Worm (Caenorhabditis elegans) whole organism, L2 larva: ENCODE results near the gene nhr-193.

Source experiments
- C34F6.9 ChIP-seq: fragments of 150-350 bp; optimal IDR thresholded peaks from 2 replicates; lab custom pipeline; 2014; ENCODE audit warnings: missing biosample characterization, missing genetic modification characterization
- F13H6.1 ChIP-seq: sonication (generic microtip); optimal IDR thresholded peaks from 2 replicates; lab custom pipeline; 2016; ENCODE audit warnings: missing genetic modification characterization, missing compliant biosample characterization
- Y55F3AM.14 ChIP-seq: fragments of 200-800 bp; sonication (Bioruptor generic); optimal IDR thresholded peaks from 2 replicates; lab custom pipeline; 2018; ENCODE audit warnings: mild to moderate bottlenecking, missing genetic modification characterization, missing compliant biosample characterization
- aly-2 ChIP-seq: fragments of 150-350 bp; optimal IDR thresholded peaks from 2 replicates; lab custom pipeline; 2014; ENCODE audit warnings: missing biosample characterization, missing genetic modification characterization
- ama-1 ChIP-seq: fragments of 150-350 bp; optimal IDR thresholded peaks from 2 replicates; lab custom pipeline; 2018; ENCODE audit warnings: inconsistent platforms
- blmp-1 ChIP-seq: sonication (generic microtip); optimal IDR thresholded peaks from 2 replicates; lab custom pipeline; 2017; ENCODE audit warnings: missing genetic modification characterization, mild to moderate bottlenecking, missing compliant biosample characterization, antibody characterized with exemption, moderate library complexity; ENCODE audit not compliant: insufficient read depth
- ceh-16 ChIP-seq: fragments of 150-350 bp; optimal IDR thresholded peaks from 2 replicates; lab custom pipeline; 2014; ENCODE audit warnings: missing biosample characterization, missing genetic modification characterization
- ceh-82 ChIP-seq: fragments of 150-350 bp; optimal IDR thresholded peaks from 2 replicates; lab custom pipeline; 2014; ENCODE audit warnings: missing biosample characterization, missing genetic modification characterization
- crh-2 ChIP-seq: sonication (generic microtip); optimal IDR thresholded peaks from 2 replicates; lab custom pipeline; 2017; ENCODE audit warnings: missing biosample characterization, missing genetic modification characterization
- dmd-4 ChIP-seq: sonication (generic microtip); optimal IDR thresholded peaks from 2 replicates; lab custom pipeline; 2017; ENCODE audit warnings: missing biosample characterization, missing genetic modification characterization
- egl-27 ChIP-seq: sonication (generic microtip); optimal IDR thresholded peaks from 3 replicates; lab custom pipeline; 2017; ENCODE audit warnings: missing biosample characterization, missing genetic modification reagents, missing genetic modification characterization
- elt-1 ChIP-seq: fragments of 150-350 bp; optimal IDR thresholded peaks from 2 replicates; lab custom pipeline; 2014; ENCODE audit warnings: missing biosample characterization, missing genetic modification characterization
- elt-3 ChIP-seq: sonication (generic microtip); optimal IDR thresholded peaks from 2 replicates; lab custom pipeline; 2017; ENCODE audit warnings: missing biosample characterization, missing genetic modification characterization
- gmeb-1 ChIP-seq: fragments of 150-350 bp; optimal IDR thresholded peaks from 2 replicates; lab custom pipeline; 2014; ENCODE audit warnings: missing biosample characterization, missing genetic modification characterization
- lin-11 ChIP-seq: fragments of 150-350 bp; sonication (generic microtip); optimal IDR thresholded peaks from 2 replicates; lab custom pipeline; 2014; ENCODE audit warnings: missing biosample characterization, missing genetic modification characterization, inconsistent platforms, mixed read lengths
- lin-13 ChIP-seq: fragments of 150-350 bp; optimal IDR thresholded peaks from 2 replicates; lab custom pipeline; 2014; ENCODE audit warnings: missing biosample characterization, missing genetic modification reagents, missing genetic modification characterization
- lin-39 ChIP-seq: fragments of 150-350 bp; optimal IDR thresholded peaks from 2 replicates; lab custom pipeline; 2014; ENCODE audit warnings: missing biosample characterization, missing genetic modification reagents, missing genetic modification characterization
- lsy-2 ChIP-seq, 2 experiments: fragments of 150-350 bp in 1 of 2; sonication (generic microtip) in 1 of 2; optimal IDR thresholded peaks; 2 replicates each; lab custom pipeline; 2014 to 2017; ENCODE audit warnings: missing biosample characterization in 2 of 2, missing genetic modification characterization in 2 of 2
- mbf-1 ChIP-seq: sonication (generic microtip); optimal IDR thresholded peaks from 2 replicates; lab custom pipeline; 2017; ENCODE audit warnings: missing biosample characterization, missing genetic modification characterization
- mdl-1 ChIP-seq, 2 experiments: fragments of 150-350 bp in 1 of 2; sonication (generic microtip) in 1 of 2; optimal IDR thresholded peaks; 2 replicates each; lab custom pipeline; 2017; ENCODE audit warnings: missing biosample characterization in 2 of 2, missing genetic modification characterization in 2 of 2
- nhr-11 ChIP-seq: fragments of 150-350 bp; optimal IDR thresholded peaks from 2 replicates; lab custom pipeline; 2014; ENCODE audit warnings: missing biosample characterization, missing genetic modification characterization
- nhr-12 ChIP-seq: fragments of 150-350 bp; optimal IDR thresholded peaks from 2 replicates; lab custom pipeline; 2014; ENCODE audit warnings: missing biosample characterization, missing genetic modification characterization
- nhr-129 ChIP-seq: fragments of 150-350 bp; optimal IDR thresholded peaks from 2 replicates; lab custom pipeline; 2014; ENCODE audit warnings: missing biosample characterization, missing genetic modification characterization
- nhr-21 ChIP-seq: fragments of 150-350 bp; optimal IDR thresholded peaks from 2 replicates; lab custom pipeline; 2014; ENCODE audit warnings: missing biosample characterization, missing genetic modification characterization
- nhr-23 ChIP-seq: fragments of 150-350 bp; optimal IDR thresholded peaks from 2 replicates; lab custom pipeline; 2014; ENCODE audit warnings: missing biosample characterization, missing genetic modification reagents, missing genetic modification characterization
- nhr-237 ChIP-seq: fragments of 150-350 bp; optimal IDR thresholded peaks from 2 replicates; lab custom pipeline; 2014; ENCODE audit warnings: missing biosample characterization, missing genetic modification characterization
- nhr-25 ChIP-seq: fragments of 150-350 bp; sonication (generic microtip); optimal IDR thresholded peaks from 3 replicates; lab custom pipeline; 2014; ENCODE audit warnings: missing biosample characterization, missing genetic modification characterization
- sem-4 ChIP-seq: fragments of 150-350 bp; optimal IDR thresholded peaks from 2 replicates; lab custom pipeline; 2014; ENCODE audit warnings: missing biosample characterization, missing genetic modification reagents, missing genetic modification characterization
- sma-3 ChIP-seq: sonication (generic microtip); optimal IDR thresholded peaks from 2 replicates; lab custom pipeline; 2016; ENCODE audit warnings: missing genetic modification reagents, missing genetic modification characterization, missing compliant biosample characterization
- sma-9 ChIP-seq, 2 experiments: fragments of 150-350 bp in 1 of 2; sonication (generic microtip) in 1 of 2; optimal IDR thresholded peaks; 2 replicates each; lab custom pipeline; 2014 to 2016; ENCODE audit warnings: missing genetic modification characterization in 2 of 2, mild to moderate bottlenecking in 1 of 2, missing biosample characterization in 1 of 2, missing compliant biosample characterization in 1 of 2, missing genetic modification reagents in 1 of 2, moderate library complexity in 1 of 2
- snpc-4 ChIP-seq: fragments of 150-350 bp; optimal IDR thresholded peaks from 2 replicates; lab custom pipeline; 2014; ENCODE audit warnings: missing biosample characterization, missing genetic modification characterization
- unc-39 ChIP-seq: fragments of 150-350 bp; optimal IDR thresholded peaks from 2 replicates; lab custom pipeline; 2014; ENCODE audit warnings: missing biosample characterization, missing genetic modification characterization
- unc-55 ChIP-seq: fragments of 150-350 bp; sonication (generic microtip); optimal IDR thresholded peaks from 3 replicates; lab custom pipeline; 2014; ENCODE audit warnings: missing biosample characterization, missing genetic modification reagents, missing genetic modification characterization
- unc-62 ChIP-seq: fragments of 150-350 bp; optimal IDR thresholded peaks from 2 replicates; lab custom pipeline; 2014; ENCODE audit warnings: missing biosample characterization, missing genetic modification reagents, missing genetic modification characterization
- ztf-11 ChIP-seq: sonication (generic microtip); optimal IDR thresholded peaks from 2 replicates; lab custom pipeline; 2017; ENCODE audit warnings: missing biosample characterization, missing genetic modification characterization
- ztf-4 ChIP-seq: fragments of 150-350 bp; optimal IDR thresholded peaks from 2 replicates; lab custom pipeline; 2014; ENCODE audit warnings: missing biosample characterization, missing genetic modification characterization

nhr-193 gene

ce11 chrV:16333412-16333811 is 8.7 kb upstream of the nhr-193 start, which contains the start of gene srh-167:
Gene srh-167, plus strand, starts transcription at chrV:16333712.
- no peak for TF ChIP-seq C34F6.9 (tag; lab: Kevin White, UChicago)
- TF ChIP-seq unc-62 (GFP tag; lab: Kevin White, UChicago), result no peak
- no peak for TF ChIP-seq Y55F3AM.14 (GFP tag; lab: Kevin White, UChicago)
- TF ChIP-seq elt-1, result no peak
- TF ChIP-seq lin-11 (tag; lab: Kevin White, UChicago), result no peak
- no peak for TF ChIP-seq mdl-1 (tag; optimal IDR thresholded peaks at IDR 0.05; lab: Kevin White, UChicago)
- no peak for TF ChIP-seq nhr-21 (tag; lab: Kevin White, UChicago)

ce11 chrV:16336326-16336725 is 5.8 kb upstream of the nhr-193 start, which contains the start of gene srw-87:
Gene srw-87, plus strand, starts transcription at chrV:16336626.
- TF ChIP-seq mdl-1 (tag; optimal IDR thresholded peaks at IDR 0.05; lab: Kevin White, UChicago), result no peak

- peak; percentile 63 for TF ChIP-seq unc-55 (GFP tag; lab: Kevin White, UChicago)
- TF ChIP-seq, all 48 proteins: peak for 1; not testable (repeated sequence) for 47
Observed at ce11 chrV:16338287-16339092, 3.6 kb upstream of the nhr-193 start, which contains the start of gene slc-9B.2. Gene slc-9B.2, plus strand, starts transcription at chrV:16339042.

- TF ChIP-seq nhr-12 (tag; lab: Kevin White, UChicago) (no peak), dmd-4 (no peak), ceh-82 (tag; lab: Kevin White, UChicago) (no peak), egl-27 (tag; lab: Kevin White, UChicago) (no peak), ztf-11 (tag; lab: Kevin White, UChicago) (no peak), nhr-25 (tag; lab: Kevin White, UChicago) (no peak), F13H6.1 (tag; lab: Kevin White, UChicago) (no peak), ama-1 (no peak), crh-2 (tag; lab: Kevin White, UChicago) (no peak), nhr-23 (tag; lab: Kevin White, UChicago) (no peak), unc-55 (GFP tag; lab: Kevin White, UChicago) (no peak), C34F6.9 (tag; lab: Kevin White, UChicago) (no peak), lin-11 (tag; lab: Kevin White, UChicago) (no peak), sem-4 (tag; lab: Kevin White, UChicago) (no peak), nhr-129 (tag; lab: Kevin White, UChicago) (no peak), sma-9 (GFP tag; optimal IDR thresholded peaks at IDR 0.05; lab: Kevin White, UChicago) (no peak), sma-9 (tag; optimal IDR thresholded peaks at IDR 0.05; lab: Kevin White, UChicago) (no peak), mbf-1 (no peak), nhr-237 (no peak), ztf-4 (no peak), nhr-11 (tag; lab: Kevin White, UChicago) (no peak)
- TF ChIP-seq, all 48 proteins: peak for 0
Observed at ce11 chrV:16346406-16347108, 4.4 kb downstream of the nhr-193 start, which contains the start of the genes W08G11.5 and W08G11.1. Gene W08G11.5, minus strand, starts transcription at chrV:16346506. Gene W08G11.1, plus strand, starts transcription at chrV:16347058.

- TF ChIP-seq ceh-16 (tag; lab: Kevin White, UChicago) (no peak), unc-39 (tag; lab: Kevin White, UChicago) (no peak), nhr-12 (tag; lab: Kevin White, UChicago) (no peak), lin-13 (GFP tag; lab: Kevin White, UChicago) (no peak)
- TF ChIP-seq, all 48 proteins: peak for 0
Observed at ce11 chrV:16350061-16350460, 8.0 kb downstream of the nhr-193 start.

- TF ChIP-seq Y55F3AM.14 (GFP tag; lab: Kevin White, UChicago), result peak; percentile 19
- TF ChIP-seq lin-39, result no peak
- no peak for TF ChIP-seq ztf-11 (tag; lab: Kevin White, UChicago)
- peak; percentile 41 for TF ChIP-seq gmeb-1 (tag; lab: Kevin White, UChicago)
- TF ChIP-seq lin-13 (GFP tag; lab: Kevin White, UChicago), result peak; percentile 20
- TF ChIP-seq C34F6.9 (tag; lab: Kevin White, UChicago), result peak; percentile 63
- peak in 1 of 2 experiments; percentile 50 for TF ChIP-seq lsy-2 (tag; optimal IDR thresholded peaks at IDR 0.05; lab: Kevin White, UChicago)
- TF ChIP-seq unc-39 (tag; lab: Kevin White, UChicago), result no peak
- peak; percentile 60 for TF ChIP-seq sma-9 (GFP tag; optimal IDR thresholded peaks at IDR 0.05; lab: Kevin White, UChicago)
- TF ChIP-seq sma-9 (tag; optimal IDR thresholded peaks at IDR 0.05; lab: Kevin White, UChicago), result no peak
- peak; percentile 29 for TF ChIP-seq lin-11 (tag; lab: Kevin White, UChicago)
- TF ChIP-seq ztf-4, result no peak
- no peak for TF ChIP-seq nhr-12 (tag; lab: Kevin White, UChicago)
- TF ChIP-seq elt-1, result no peak
- peak; percentile 29 for TF ChIP-seq crh-2 (tag; lab: Kevin White, UChicago)
- no peak for TF ChIP-seq aly-2 (tag; lab: Kevin White, UChicago)
- no peak for TF ChIP-seq elt-3 (tag; lab: Kevin White, UChicago)
- peak; percentile 11 for TF ChIP-seq snpc-4 (tag; lab: Kevin White, UChicago)
- no peak for TF ChIP-seq blmp-1
- TF ChIP-seq unc-55 (GFP tag; lab: Kevin White, UChicago), result peak; percentile 78
- peak; percentile 72 for TF ChIP-seq nhr-129 (tag; lab: Kevin White, UChicago)
- TF ChIP-seq sma-3 (GFP tag; lab: Kevin White, UChicago), result no peak
Observed at ce11 chrV:16350775-16351378, 8.8 kb downstream of the nhr-193 start.
